Worm (Caenorhabditis elegans) whole organism, L2 larva: ENCODE results near the gene F10E7.2.

Experiments
- ama-1 ChIP-seq: fragments of 150-350 bp; optimal IDR thresholded peaks from 2 replicates; lab custom pipeline; 2018; ENCODE audit warnings: inconsistent platforms
- elt-1 ChIP-seq: fragments of 150-350 bp; optimal IDR thresholded peaks from 2 replicates; lab custom pipeline; 2014; ENCODE audit warnings: missing biosample characterization, missing genetic modification characterization
- fos-1 ChIP-seq: fragments of 150-350 bp; optimal IDR thresholded peaks from 2 replicates; lab custom pipeline; 2014; ENCODE audit warnings: missing biosample characterization, missing genetic modification characterization
- lsy-2 ChIP-seq, 2 experiments: fragments of 150-350 bp in 1 of 2; sonication (generic microtip) in 1 of 2; optimal IDR thresholded peaks; 2 replicates each; lab custom pipeline; 2014 to 2017; ENCODE audit warnings: missing biosample characterization in 2 of 2, missing genetic modification characterization in 2 of 2
- nhr-237 ChIP-seq: fragments of 150-350 bp; optimal IDR thresholded peaks from 2 replicates; lab custom pipeline; 2014; ENCODE audit warnings: missing biosample characterization, missing genetic modification characterization
- skn-1 ChIP-seq: sonication (generic microtip); optimal IDR thresholded peaks from 2 replicates; lab custom pipeline; 2017; ENCODE audit warnings: missing biosample characterization, missing genetic modification characterization
- ztf-11 ChIP-seq: sonication (generic microtip); optimal IDR thresholded peaks from 2 replicates; lab custom pipeline; 2017; ENCODE audit warnings: missing biosample characterization, missing genetic modification characterization

DNA sequence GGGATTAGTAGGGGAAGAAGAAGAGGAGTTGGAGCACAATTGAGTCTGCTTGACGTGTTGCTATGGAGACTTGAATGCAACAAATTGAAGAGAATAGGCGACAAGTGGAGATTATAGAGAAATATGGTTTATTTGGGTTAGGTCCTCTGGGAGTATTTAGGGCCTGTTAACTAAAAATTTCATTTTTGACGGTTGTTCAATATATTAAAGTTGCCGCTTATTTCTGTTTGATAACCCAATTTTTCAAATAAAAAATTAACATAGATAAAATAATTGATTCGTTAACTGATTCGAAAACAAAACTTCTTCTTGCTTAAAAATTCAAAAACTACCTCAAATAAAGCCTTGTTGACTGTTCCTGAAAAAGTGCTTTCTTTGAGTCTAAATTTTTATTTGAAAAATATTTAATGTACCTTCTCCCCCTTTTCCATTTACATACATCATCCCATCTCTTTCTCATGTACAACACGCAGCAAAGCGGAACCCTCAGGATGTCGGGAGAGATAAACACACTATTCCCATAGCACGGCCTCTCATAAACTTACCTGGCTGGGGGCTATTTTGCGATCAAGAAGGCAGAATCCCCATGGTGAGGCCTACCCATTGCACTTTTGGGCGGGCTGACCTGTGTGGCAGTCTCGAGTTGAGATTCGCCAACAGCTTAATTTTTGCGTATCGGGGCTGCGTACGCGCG, 49.4 kb downstream of the F10E7.2 start, which contains the start of gene dyf-13:
- TF ChIP-seq skn-1 (tag; lab: Kevin White, UChicago) (no peak), ama-1 (lab: Kevin White, UChicago) (no peak), fos-1 (tag; lab: Kevin White, UChicago) (no peak), ztf-11 (tag; lab: Kevin White, UChicago) (no peak), nhr-237 (tag; lab: Kevin White, UChicago) (no peak), lsy-2 (tag; optimal IDR thresholded peaks at IDR 0.05; lab: Kevin White, UChicago) (no peak), elt-1 (tag; lab: Kevin White, UChicago) (no peak)
